Worm (Caenorhabditis elegans): ENCODE data around the gene clip-1.

Gene clip-1

ce11 chrIII:9254988-9255387, 13.9 kb downstream of the clip-1 start:
- TF ChIP-seq elt-2 (tag; optimal IDR thresholded peaks at IDR 0.05) (peak; percentile 50), ces-1 (GFP tag; optimal IDR thresholded peaks at IDR 0.05) (no peak), lin-35 (GFP tag; optimal IDR thresholded peaks at IDR 0.05) (peak in 1 of 2 experiments; percentile 13)

ce11 chrIII:9250729-9251128, 18.1 kb downstream of the clip-1 start, which contains the start of gene T02C1.2:
TSS of gene T02C1.2 (plus strand) at chrIII:9251029.
- TF ChIP-seq vab-15 (tag; optimal IDR thresholded peaks at IDR 0.05) (no peak), blmp-1 (tag; optimal IDR thresholded peaks at IDR 0.05) (peak; percentile 20)

- TF ChIP-seq rnt-1 (tag; optimal IDR thresholded peaks at IDR 0.05) (no peak), pag-3 (tag; optimal IDR thresholded peaks at IDR 0.05; ENCODE audit: borderline replicate concordance, insufficient read depth) (no peak), efl-1 (optimal IDR thresholded peaks at IDR 0.05) (no peak), efl-1 (GFP tag; optimal IDR thresholded peaks at IDR 0.05 in 1 of 2) (peak in 1 of 2 experiments; percentile 51)
Observed at ce11 chrIII:9247221-9247620, 21.6 kb downstream of the clip-1 start, which contains the start of gene T02C1.1. TSS of gene T02C1.1 (plus strand) at chrIII:9247525.

- no peak for TF ChIP-seq nhr-71 (tag; optimal IDR thresholded peaks at IDR 0.05)
- TF ChIP-seq nhr-84 (tag; optimal IDR thresholded peaks at IDR 0.05): no peak
- TF ChIP-seq unc-98 (GFP tag; IDR thresholded peaks at IDR 0.05): no peak
- TF ChIP-seq alr-1 (tag; optimal IDR thresholded peaks at IDR 0.05; ENCODE audit: borderline replicate concordance): no peak
- no peak for TF ChIP-seq hlh-4 (tag; optimal IDR thresholded peaks at IDR 0.05)
- no peak for TF ChIP-seq pag-3 (tag; optimal IDR thresholded peaks at IDR 0.05; ENCODE audit: borderline replicate concordance, insufficient read depth)
- no peak for TF ChIP-seq nhr-77 (tag; optimal IDR thresholded peaks at IDR 0.05)
- no peak for TF ChIP-seq lin-15B (tag; optimal IDR thresholded peaks at IDR 0.05)
- no peak for TF ChIP-seq ceh-82 (tag; optimal IDR thresholded peaks at IDR 0.05)
- TF ChIP-seq efl-3 (GFP tag; optimal IDR thresholded peaks at IDR 0.05): no peak
- no peak for TF ChIP-seq fos-1 (tag; optimal IDR thresholded peaks at IDR 0.05)
- no peak for TF ChIP-seq grh-1 (GFP tag; IDR thresholded peaks at IDR 0.05)
- no peak for TF ChIP-seq fkh-4 (tag; optimal IDR thresholded peaks at IDR 0.05; ENCODE audit: borderline replicate concordance)
Observed at ce11 chrIII:9242675-9243074, 26.2 kb downstream of the clip-1 start, which contains the start of gene dat-1. TSS of gene dat-1 (plus strand) at chrIII:9242975.

ce11 chrIII:9239983-9240382, 28.9 kb downstream of the clip-1 start, which contains the start of gene saeg-2:
TSS of gene saeg-2 (plus strand) at chrIII:9240363.
- TF ChIP-seq nhr-84 (tag; optimal IDR thresholded peaks at IDR 0.05): no peak
- TF ChIP-seq dpl-1 (GFP tag; optimal IDR thresholded peaks at IDR 0.05): peak in 1 of 3 experiments; percentile 26
- no peak for TF ChIP-seq sptf-1 (tag; optimal IDR thresholded peaks at IDR 0.05)
- peak; percentile 3 for TF ChIP-seq xbp-1 (tag; optimal IDR thresholded peaks at IDR 0.05)
- no peak for TF ChIP-seq sox-4 (tag; optimal IDR thresholded peaks at IDR 0.05)
- TF ChIP-seq F16B12.6 (tag; optimal IDR thresholded peaks at IDR 0.05): no peak
- no peak for TF ChIP-seq lir-3 (tag; optimal IDR thresholded peaks at IDR 0.05; ENCODE audit: poor library complexity)
- TF ChIP-seq C34B4.2 (tag; optimal IDR thresholded peaks at IDR 0.05): no peak
- no peak for TF ChIP-seq snpc-4 (tag; optimal IDR thresholded peaks at IDR 0.05)
- no peak for TF ChIP-seq egl-13 (tag; optimal IDR thresholded peaks at IDR 0.05)
- TF ChIP-seq zag-1 (tag; optimal IDR thresholded peaks at IDR 0.05): no peak
- TF ChIP-seq skn-1 (tag; optimal IDR thresholded peaks at IDR 0.05): peak; percentile 5
- TF ChIP-seq ets-5 (GFP tag; IDR thresholded peaks at IDR 0.05): no peak
- TF ChIP-seq grh-1 (GFP tag; IDR thresholded peaks at IDR 0.05): no peak
- TF ChIP-seq unc-86 (tag; optimal IDR thresholded peaks at IDR 0.05): no peak
- no peak for TF ChIP-seq unc-130 (tag; optimal IDR thresholded peaks at IDR 0.05)
- no peak for TF ChIP-seq elt-3 (tag; optimal IDR thresholded peaks at IDR 0.05)
- TF ChIP-seq lsy-2 (tag; optimal IDR thresholded peaks at IDR 0.05): peak; percentile 35 to 64
- TF ChIP-seq nhr-11 (tag; optimal IDR thresholded peaks at IDR 0.05): no peak
- TF ChIP-seq egl-27 (tag; optimal IDR thresholded peaks at IDR 0.05): no peak
- no peak for TF ChIP-seq sup-37 (GFP tag; optimal IDR thresholded peaks at IDR 0.05)
- no peak for TF ChIP-seq nhr-19 (GFP tag; conservative IDR thresholded peaks at IDR 0.05)
- TF ChIP-seq alr-1 (tag; optimal IDR thresholded peaks at IDR 0.05; ENCODE audit: borderline replicate concordance): no peak
- TF ChIP-seq rnt-1 (tag; optimal IDR thresholded peaks at IDR 0.05): peak; percentile 12
- TF ChIP-seq nhr-77 (tag; optimal IDR thresholded peaks at IDR 0.05): no peak
- no peak for TF ChIP-seq zip-4 (GFP tag; optimal IDR thresholded peaks at IDR 0.05)
- peak; percentile 35 for TF ChIP-seq fkh-8 (tag; optimal IDR thresholded peaks at IDR 0.05)
- no peak for TF ChIP-seq dsc-1 (tag; optimal IDR thresholded peaks at IDR 0.05)
- TF ChIP-seq hpl-2 (GFP tag; optimal IDR thresholded peaks at IDR 0.05): no peak

Data from whole organism, L1 larva.